Worm (Caenorhabditis elegans) whole organism, L1 larva: ENCODE data around the gene slc-28.2.
A peak's percentile ranks its signal among the peaks of the same experiment; 100 is the strongest.

ENCODE experiments used
- C04F5.9 ChIP-seq: sonication (generic microtip); optimal IDR thresholded peaks from 2 replicates; lab custom pipeline; 2016; ENCODE audit warnings: missing genetic modification characterization, missing compliant biosample characterization
- C34B4.2 ChIP-seq: sonication (generic microtip); optimal IDR thresholded peaks from 2 replicates; lab custom pipeline; 2017; ENCODE audit warnings: mild to moderate bottlenecking, missing genetic modification characterization, missing compliant biosample characterization
- Y116A8C.19 ChIP-seq: sonication (generic microtip); optimal IDR thresholded peaks from 2 replicates; lab custom pipeline; 2016; ENCODE audit warnings: missing compliant biosample characterization, missing genetic modification characterization, borderline replicate concordance
- aha-1 ChIP-seq: fragments of 150-350 bp; optimal IDR thresholded peaks from 2 replicates; lab custom pipeline; 2014; ENCODE audit warnings: missing biosample characterization, missing genetic modification characterization
- aly-2 ChIP-seq: fragments of 150-350 bp; optimal IDR thresholded peaks from 2 replicates; lab custom pipeline; 2014; ENCODE audit warnings: missing biosample characterization, missing genetic modification characterization
- ama-1 ChIP-seq: fragments of 150-350 bp; optimal IDR thresholded peaks from 2 replicates; lab custom pipeline; 2014
- blmp-1 ChIP-seq: fragments of 150-350 bp; optimal IDR thresholded peaks from 2 replicates; lab custom pipeline; 2014; ENCODE audit warnings: missing biosample characterization, missing genetic modification characterization
- ceh-90 ChIP-seq: sonication (generic microtip); optimal IDR thresholded peaks from 2 replicates; lab custom pipeline; 2016; ENCODE audit warnings: missing genetic modification characterization, missing compliant biosample characterization
- ces-1 ChIP-seq: fragments of 150-350 bp; optimal IDR thresholded peaks from 2 replicates; lab custom pipeline; 2014; ENCODE audit warnings: missing biosample characterization, missing genetic modification reagents, missing genetic modification characterization
- dpl-1 ChIP-seq, 3 experiments: fragments of 150-350 bp in 2 of 3; sonication (generic microtip) in 1 of 3; optimal IDR thresholded peaks; 2 replicates each; lab custom pipeline; 2014 to 2017; ENCODE audit warnings: missing biosample characterization in 3 of 3, missing genetic modification characterization in 3 of 3, missing genetic modification reagents in 3 of 3
- efl-1 ChIP-seq, 4 experiments: fragments of 150-350 bp; optimal IDR thresholded peaks in 3 of 4; peaks in 1 of 4; 1 replicate in 1 of 4; 2 replicates in 3 of 4; lab custom pipeline; 2014; ENCODE audit warnings: missing biosample characterization in 2 of 4, missing genetic modification characterization in 2 of 4, missing genetic modification reagents in 2 of 4
- egl-13 ChIP-seq: sonication (generic microtip); optimal IDR thresholded peaks from 2 replicates; lab custom pipeline; 2016; ENCODE audit warnings: missing genotype, missing genetic modification reagents, missing genetic modification characterization, missing compliant biosample characterization
- elt-2 ChIP-seq: sonication (generic microtip); optimal IDR thresholded peaks from 2 replicates; lab custom pipeline; 2016; ENCODE audit warnings: missing genetic modification characterization, mild to moderate bottlenecking, inconsistent platforms, missing compliant biosample characterization, missing genetic modification reagents
- elt-3 ChIP-seq, 6 experiments: fragments of 150-350 bp in 1 of 6; sonication (generic microtip); optimal IDR thresholded peaks; 2 replicates each; lab custom pipeline; 2017 to 2018; ENCODE audit warnings: missing biosample characterization in 6 of 6, missing genetic modification characterization in 6 of 6, inconsistent platforms in 1 of 6
- fkh-8 ChIP-seq: sonication (generic microtip); optimal IDR thresholded peaks from 2 replicates; lab custom pipeline; 2016; ENCODE audit warnings: mild to moderate bottlenecking, missing genetic modification characterization, missing compliant biosample characterization
- jun-1 ChIP-seq: fragments of 150-350 bp; optimal IDR thresholded peaks from 2 replicates; lab custom pipeline; 2014; ENCODE audit warnings: missing biosample characterization, missing genetic modification reagents, missing genetic modification characterization
- lin-35 ChIP-seq, 2 experiments: fragments of 150-350 bp; optimal IDR thresholded peaks; 2 replicates each; lab custom pipeline; 2014; ENCODE audit warnings: missing biosample characterization in 2 of 2, missing genetic modification characterization in 2 of 2, missing genetic modification reagents in 2 of 2
- mab-9 ChIP-seq: fragments of 200-800 bp; sonication (Bioruptor generic); IDR thresholded peaks from 2 replicates; pipeline ENCODE4 v1.3.6; 2022; ENCODE audit warnings: missing genetic modification reagents, missing genetic modification characterization, missing compliant biosample characterization
- mef-2 ChIP-seq: fragments of 150-350 bp; optimal IDR thresholded peaks from 2 replicates; lab custom pipeline; 2014; ENCODE audit warnings: missing biosample characterization, missing genetic modification characterization
- mep-1 ChIP-seq: fragments of 150-350 bp; optimal IDR thresholded peaks from 2 replicates; lab custom pipeline; 2014; ENCODE audit warnings: missing biosample characterization, missing genetic modification characterization
- nhr-20 ChIP-seq: sonication (generic microtip); optimal IDR thresholded peaks from 2 replicates; lab custom pipeline; 2016; ENCODE audit warnings: mild to moderate bottlenecking, missing genetic modification characterization, missing compliant biosample characterization
- nhr-237 ChIP-seq: fragments of 150-350 bp; optimal IDR thresholded peaks from 2 replicates; lab custom pipeline; 2014; ENCODE audit warnings: missing biosample characterization, missing genetic modification characterization
- nhr-28 ChIP-seq: fragments of 150-350 bp; optimal IDR thresholded peaks from 2 replicates; lab custom pipeline; 2014; ENCODE audit warnings: missing biosample characterization, missing genetic modification characterization
- nhr-71 ChIP-seq: sonication (generic microtip); optimal IDR thresholded peaks from 2 replicates; lab custom pipeline; 2016; ENCODE audit warnings: mild to moderate bottlenecking, missing genetic modification characterization, moderate library complexity, missing compliant biosample characterization
- nhr-77 ChIP-seq: fragments of 150-350 bp; optimal IDR thresholded peaks from 2 replicates; lab custom pipeline; 2014; ENCODE audit warnings: missing biosample characterization, missing genetic modification characterization
- nhr-85 ChIP-seq: sonication (generic microtip); peaks from one replicate; lab custom pipeline; 2016; ENCODE audit warnings: missing genetic modification characterization, inconsistent platforms, missing compliant biosample characterization
- nhr-90 ChIP-seq: sonication (generic microtip); optimal IDR thresholded peaks from 2 replicates; lab custom pipeline; 2016; ENCODE audit warnings: mild to moderate bottlenecking, missing genetic modification characterization, missing compliant biosample characterization; ENCODE audit not compliant: poor library complexity
- skn-1 ChIP-seq: fragments of 150-350 bp; optimal IDR thresholded peaks from 2 replicates; lab custom pipeline; 2014; ENCODE audit warnings: missing biosample characterization, missing genetic modification characterization
- snpc-4 ChIP-seq: fragments of 150-350 bp; optimal IDR thresholded peaks from 2 replicates; lab custom pipeline; 2014; ENCODE audit warnings: missing biosample characterization, missing genetic modification characterization
- snu-23 ChIP-seq: sonication (generic microtip); optimal IDR thresholded peaks from 2 replicates; lab custom pipeline; 2016; ENCODE audit warnings: missing genetic modification characterization, missing compliant biosample characterization
- tbx-2 ChIP-seq: sonication (generic microtip); optimal IDR thresholded peaks from 2 replicates; lab custom pipeline; 2016; ENCODE audit warnings: missing genetic modification characterization, missing compliant biosample characterization
- unc-30 ChIP-seq: sonication (generic microtip); optimal IDR thresholded peaks from 2 replicates; lab custom pipeline; 2017; ENCODE audit warnings: missing biosample characterization, missing genetic modification characterization
- xbp-1 ChIP-seq: sonication (generic microtip); optimal IDR thresholded peaks from 2 replicates; lab custom pipeline; 2016; ENCODE audit warnings: missing genetic modification characterization, missing compliant biosample characterization
- zip-4 ChIP-seq: fragments of 200-800 bp; sonication (Bioruptor generic); optimal IDR thresholded peaks from 2 replicates; lab custom pipeline; 2018; ENCODE audit warnings: mild to moderate bottlenecking, missing genetic modification characterization, moderate library complexity, missing compliant biosample characterization

The slc-28.2 gene

ce11 chrV:3475021-3475420 lies 15.0 kb downstream of the slc-28.2 start, which contains the start of gene oac-2:
oac-2 (minus strand) TSS chrV:3475121.
- TF ChIP-seq mef-2 (tag; lab: Kevin White, UChicago) (no peak), Y116A8C.19 (no peak), nhr-28 (no peak), snu-23 (GFP tag; lab: Kevin White, UChicago) (no peak), nhr-77 (no peak), elt-3 (tag; optimal IDR thresholded peaks at IDR 0.05; lab: Kevin White, UChicago) (no peak), nhr-85 (no peak), unc-30 (no peak), xbp-1 (tag; lab: Kevin White, UChicago) (no peak), dpl-1 (GFP tag; optimal IDR thresholded peaks at IDR 0.05; lab: Kevin White, UChicago) (no peak), lin-35 (GFP tag; optimal IDR thresholded peaks at IDR 0.05; lab: Kevin White, UChicago) (no peak), C04F5.9 (tag; lab: Kevin White, UChicago) (no peak), nhr-90 (tag; lab: Kevin White, UChicago) (no peak), ceh-90 (tag; lab: Kevin White, UChicago) (no peak), jun-1 (tag; lab: Kevin White, UChicago) (no peak)

- TF ChIP-seq efl-1 (optimal IDR thresholded peaks at IDR 0.05; lab: Kevin White, UChicago), result no peak
- no peak for TF ChIP-seq efl-1 (GFP tag; optimal IDR thresholded peaks at IDR 0.05 in 1 of 2; lab: Kevin White, UChicago)
- no peak for TF ChIP-seq Y116A8C.19
- TF ChIP-seq blmp-1 (tag; lab: Kevin White, UChicago), result no peak
- no peak for TF ChIP-seq nhr-71 (tag; lab: Kevin White, UChicago)
- no peak for TF ChIP-seq nhr-28
- no peak for TF ChIP-seq ama-1 (lab: Kevin White, UChicago)
- TF ChIP-seq egl-13 (tag; lab: Kevin White, UChicago), result no peak
- no peak for TF ChIP-seq ces-1
- TF ChIP-seq aha-1 (tag; lab: Kevin White, UChicago), result no peak
- TF ChIP-seq nhr-237 (tag; lab: Kevin White, UChicago), result no peak
- no peak for TF ChIP-seq aly-2 (tag; lab: Kevin White, UChicago)
These were observed 16.2 kb downstream of the slc-28.2 start for ce11 chrV:3476228-3476627.

DNA sequence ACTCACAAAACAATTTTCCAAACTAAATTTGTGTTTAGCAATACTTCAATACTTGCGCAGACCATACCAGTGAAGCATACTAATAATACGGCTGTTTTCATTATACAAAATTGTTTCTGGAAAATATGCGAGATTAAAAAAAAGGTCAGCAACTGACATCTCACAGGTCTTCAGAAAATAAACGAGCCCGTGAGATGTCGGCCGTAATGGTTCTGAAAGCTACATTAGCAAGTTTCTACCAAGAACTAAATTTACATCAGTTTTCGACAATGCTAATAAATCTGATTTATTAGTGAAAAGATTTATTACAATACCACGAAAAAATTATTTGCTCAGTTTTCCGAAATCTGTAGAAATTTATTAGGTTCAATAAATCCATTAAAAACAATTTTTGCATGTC lies 17.5 kb downstream of the slc-28.2 start, which contains the start of gene srbc-31:
TSS of gene srbc-31 (minus strand) at position 101 of the 400 bp plus-strand sequence.
- TF ChIP-seq efl-1 (optimal IDR thresholded peaks at IDR 0.05; lab: Kevin White, UChicago), result no peak
- TF ChIP-seq efl-1 (GFP tag; optimal IDR thresholded peaks at IDR 0.05 in 1 of 2; lab: Kevin White, UChicago), result peak in 1 of 2 experiments; percentile 68
- no peak for TF ChIP-seq mep-1

ce11 chrV:3480346-3480745 lies 20.3 kb downstream of the slc-28.2 start, which contains the start of gene srbc-30:
srbc-30 (minus strand) TSS chrV:3480446.
- TF ChIP-seq efl-1 (optimal IDR thresholded peaks at IDR 0.05; lab: Kevin White, UChicago), result no peak
- TF ChIP-seq efl-1 (GFP tag; optimal IDR thresholded peaks at IDR 0.05 in 1 of 2; lab: Kevin White, UChicago), result peak in 1 of 2 experiments; percentile 9
- no peak for TF ChIP-seq C34B4.2 (tag; lab: Kevin White, UChicago)
- TF ChIP-seq, all 84 proteins: peak for 1

DNA sequence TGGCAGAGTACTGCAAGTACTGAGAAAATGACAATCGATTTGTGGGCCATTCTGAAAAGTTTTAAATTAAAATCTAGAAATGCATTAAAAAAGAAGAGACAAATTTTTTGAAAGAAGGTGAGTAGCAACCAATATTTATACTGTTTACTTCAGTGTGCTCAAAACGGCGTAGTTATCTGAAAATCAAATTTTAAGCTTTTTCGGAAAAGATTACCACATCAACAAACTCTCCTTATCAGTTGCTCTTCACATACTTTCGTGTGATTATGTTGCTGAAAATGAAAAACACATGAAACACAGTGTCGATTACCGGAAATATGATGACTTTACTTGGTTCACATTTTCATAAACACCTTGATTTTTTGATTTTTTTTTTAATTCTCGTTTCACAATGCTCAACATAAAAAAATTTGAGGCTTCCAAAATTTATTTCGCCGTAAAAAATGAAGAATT lies 22.6 kb downstream of the slc-28.2 start, which contains the start of gene lys-7:
TSS of gene lys-7 (minus strand) at position 51 of the 453 bp plus-strand sequence.
- TF ChIP-seq elt-2, result peak; percentile 76
- TF ChIP-seq blmp-1 (tag; lab: Kevin White, UChicago), result no peak
- TF ChIP-seq, all 84 proteins: peak for 1

ce11 chrV:3484702-3485101 lies 24.7 kb downstream of the slc-28.2 start, which contains the start of gene srbc-33:
srbc-33 (minus strand) TSS chrV:3484802.
- TF ChIP-seq fkh-8 (tag; lab: Kevin White, UChicago), result peak; percentile 16
- TF ChIP-seq nhr-90 (tag; lab: Kevin White, UChicago), result no peak

DNA sequence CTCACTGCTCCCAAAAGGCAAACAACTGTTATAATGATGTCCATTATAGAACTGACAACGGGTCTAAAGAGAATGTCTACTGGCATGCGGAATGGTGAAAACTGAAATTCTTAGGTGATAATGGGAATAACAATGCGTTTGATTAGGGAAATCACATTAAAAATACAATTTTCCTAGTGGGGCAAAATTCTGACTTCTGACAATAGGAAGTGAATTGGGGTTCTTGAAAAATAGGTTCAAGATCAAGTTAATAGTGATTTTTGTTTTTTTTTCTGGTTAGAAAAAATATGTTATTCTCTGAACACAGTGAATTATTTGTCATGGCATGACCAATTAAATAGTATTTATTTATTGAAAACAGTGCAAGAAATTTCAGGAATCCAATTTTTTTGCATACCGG lies 26.8 kb downstream of the slc-28.2 start, which contains the start of gene srbc-32:
TSS of gene srbc-32 (minus strand) at position 101 of the 400 bp plus-strand sequence.
- no peak for TF ChIP-seq skn-1 (tag; lab: Kevin White, UChicago)
- TF ChIP-seq nhr-20 (tag; lab: Kevin White, UChicago), result no peak
- no peak for TF ChIP-seq snpc-4 (tag; lab: Kevin White, UChicago)
- no peak for TF ChIP-seq tbx-2 (tag; lab: Kevin White, UChicago)
- TF ChIP-seq elt-3 (tag; optimal IDR thresholded peaks at IDR 0.05; lab: Kevin White, UChicago), result no peak
- no peak for TF ChIP-seq mab-9
- no peak for TF ChIP-seq nhr-71 (tag; lab: Kevin White, UChicago)
- TF ChIP-seq dpl-1 (GFP tag; optimal IDR thresholded peaks at IDR 0.05; lab: Kevin White, UChicago), result no peak
- TF ChIP-seq zip-4 (GFP tag; lab: Kevin White, UChicago), result no peak
- TF ChIP-seq, all 84 proteins: peak for 0
